Fruit fly (Drosophila melanogaster) whole organism, prepupa: ENCODE measurements around the gene CG44475.

ENCODE experiments used
- CG10631 ChIP-seq: fragments of 200-800 bp; sonication (Bioruptor generic); optimal IDR thresholded peaks from 2 replicates; lab custom pipeline; 2016; ENCODE audit warnings: missing biosample characterization, missing genetic modification characterization
- CG10669 ChIP-seq: fragments of 200-800 bp; sonication (Bioruptor generic); optimal IDR thresholded peaks from 3 replicates; lab custom pipeline; 2018; ENCODE audit warnings: missing biosample characterization, mild to moderate bottlenecking, missing genetic modification characterization, moderate library complexity
- CG11294 ChIP-seq: fragments of 200-800 bp; sonication (Bioruptor generic); IDR thresholded peaks from 2 replicates; pipeline ENCODE4 v1.3.6; 2022; ENCODE audit warnings: missing biosample characterization, missing genetic modification characterization
- CG11762 ChIP-seq: fragments of 200-800 bp; sonication (Bioruptor generic); optimal IDR thresholded peaks from 3 replicates; lab custom pipeline; 2016; ENCODE audit warnings: missing biosample characterization, missing genetic modification characterization; ENCODE audit not compliant: insufficient read depth
- CG1621 ChIP-seq: fragments of 200-800 bp; sonication (Bioruptor generic); optimal IDR thresholded peaks from 3 replicates; lab custom pipeline; 2018; ENCODE audit warnings: missing biosample characterization, mild to moderate bottlenecking, missing genetic modification characterization
- CG16779 ChIP-seq: fragments of 200-800 bp; sonication (Bioruptor generic); optimal IDR thresholded peaks from 3 replicates; lab custom pipeline; 2017; ENCODE audit warnings: missing biosample characterization, mild to moderate bottlenecking, missing genetic modification characterization
- CG3032 ChIP-seq: fragments of 200-800 bp; optimal IDR thresholded peaks from 2 replicates; lab custom pipeline; 2019; ENCODE audit warnings: missing biosample characterization, mild to moderate bottlenecking, missing genetic modification characterization, moderate library complexity
- CG31627 ChIP-seq: fragments of 200-800 bp; sonication (Bioruptor generic); optimal IDR thresholded peaks from 3 replicates; lab custom pipeline; 2016; ENCODE audit warnings: missing biosample characterization, missing genetic modification characterization
- CG32006 ChIP-seq: fragments of 200-800 bp; sonication (Bioruptor generic); optimal IDR thresholded peaks from 3 replicates; lab custom pipeline; 2017; ENCODE audit warnings: missing biosample characterization, mild to moderate bottlenecking, missing genetic modification characterization
- CG3919 ChIP-seq: fragments of 200-800 bp; sonication (Bioruptor generic); optimal IDR thresholded peaks from 3 replicates; lab custom pipeline; 2016; ENCODE audit warnings: missing biosample characterization, missing genetic modification characterization
- CG6163 ChIP-seq: fragments of 200-800 bp; sonication (Bioruptor generic); IDR thresholded peaks from 3 replicates; pipeline ENCODE4 v1.3.6; 2022; ENCODE audit warnings: missing biosample characterization, missing genetic modification characterization
- CG6276 ChIP-seq: fragments of 200-800 bp; sonication (Bioruptor generic); optimal IDR thresholded peaks from 2 replicates; lab custom pipeline; 2017; ENCODE audit warnings: missing biosample characterization, mild to moderate bottlenecking, missing genetic modification characterization
- CG6808 ChIP-seq: fragments of 200-800 bp; sonication (Bioruptor generic); optimal IDR thresholded peaks from 3 replicates; lab custom pipeline; 2017; ENCODE audit warnings: missing biosample characterization, missing genetic modification characterization, mild to moderate bottlenecking, moderate library complexity, missing genetic modification reagents
- CG6854 ChIP-seq: fragments of 200-800 bp; sonication (Bioruptor generic); optimal IDR thresholded peaks from 2 replicates; lab custom pipeline; 2017; ENCODE audit warnings: missing biosample characterization, mild to moderate bottlenecking, missing genetic modification characterization
- CG7368 ChIP-seq: fragments of 200-800 bp; sonication (Bioruptor generic); optimal IDR thresholded peaks from 3 replicates; lab custom pipeline; 2016; ENCODE audit warnings: missing biosample characterization, missing genetic modification characterization
- CG8119 ChIP-seq: fragments of 200-800 bp; sonication (Bioruptor generic); IDR thresholded peaks from 3 replicates; pipeline ENCODE4 v1.3.6; 2022; ENCODE audit warnings: missing biosample characterization, missing genetic modification characterization
- CG8319 ChIP-seq: fragments of 200-800 bp; sonication (Bioruptor generic); optimal IDR thresholded peaks from 3 replicates; lab custom pipeline; 2016; ENCODE audit warnings: missing biosample characterization, missing genetic modification characterization
- CG8632 ChIP-seq: fragments of 200-800 bp; sonication (Bioruptor generic); optimal IDR thresholded peaks from 3 replicates; lab custom pipeline; 2016; ENCODE audit warnings: missing biosample characterization, missing genetic modification characterization
- CG9139 ChIP-seq: fragments of 200-800 bp; sonication (Bioruptor generic); optimal IDR thresholded peaks from 3 replicates; lab custom pipeline; 2017; ENCODE audit warnings: missing biosample characterization, mild to moderate bottlenecking, missing genetic modification characterization
- Eip75B ChIP-seq: fragments of 200-800 bp; sonication (Bioruptor generic); optimal IDR thresholded peaks from 3 replicates; lab custom pipeline; 2016; ENCODE audit warnings: missing biosample characterization, missing genetic modification characterization
- Eip78C ChIP-seq: fragments of 200-800 bp; sonication (Bioruptor generic); peaks from one replicate; lab custom pipeline; 2016; ENCODE audit warnings: missing biosample characterization, missing genetic modification characterization
- Eip93F ChIP-seq: fragments of 200-800 bp; sonication (Bioruptor generic); optimal IDR thresholded peaks from 2 replicates; lab custom pipeline; 2016; ENCODE audit warnings: missing biosample characterization, mild to moderate bottlenecking, missing genetic modification characterization
- Ets21C ChIP-seq: fragments of 200-800 bp; sonication (Bioruptor generic); optimal IDR thresholded peaks from 3 replicates; lab custom pipeline; 2016; ENCODE audit warnings: missing biosample characterization, missing genetic modification characterization
- Ets96B ChIP-seq: fragments of 200-800 bp; optimal IDR thresholded peaks from 2 replicates; lab custom pipeline; 2019; ENCODE audit warnings: missing biosample characterization, mild to moderate bottlenecking, missing genetic modification characterization, moderate library complexity
- Hr38 ChIP-seq: sonication (Bioruptor generic); optimal IDR thresholded peaks from 2 replicates; lab custom pipeline; 2016; ENCODE audit warnings: missing biosample characterization, missing genetic modification characterization
- Hr39 ChIP-seq: fragments of 200-800 bp; sonication (Bioruptor generic); optimal IDR thresholded peaks from 2 replicates; lab custom pipeline; 2016; ENCODE audit warnings: missing biosample characterization, missing genetic modification characterization
- Hr4 ChIP-seq: fragments of 200-800 bp; sonication (Bioruptor generic); optimal IDR thresholded peaks from 3 replicates; lab custom pipeline; 2016; ENCODE audit warnings: missing biosample characterization, missing genetic modification characterization
- Lpt ChIP-seq: fragments of 200-800 bp; sonication (Bioruptor generic); optimal IDR thresholded peaks from 3 replicates; lab custom pipeline; 2016; ENCODE audit warnings: missing biosample characterization, missing genetic modification characterization
- Met ChIP-seq: fragments of 200-800 bp; sonication (Bioruptor generic); optimal IDR thresholded peaks from 3 replicates; lab custom pipeline; 2016; ENCODE audit warnings: missing biosample characterization, missing genetic modification characterization
- OdsH ChIP-seq: fragments of 200-800 bp; sonication (Bioruptor generic); optimal IDR thresholded peaks from 3 replicates; lab custom pipeline; 2016; ENCODE audit warnings: missing biosample characterization, missing genetic modification characterization
- Sox14 ChIP-seq: fragments of 200-800 bp; sonication (Bioruptor generic); optimal IDR thresholded peaks from 3 replicates; lab custom pipeline; 2016; ENCODE audit warnings: missing biosample characterization, missing genetic modification characterization
- Sox15 ChIP-seq: fragments of 200-800 bp; sonication (Bioruptor generic); optimal IDR thresholded peaks from 3 replicates; lab custom pipeline; 2016; ENCODE audit warnings: missing biosample characterization, missing genetic modification characterization
- achi ChIP-seq: fragments of 200-800 bp; sonication (Bioruptor generic); optimal IDR thresholded peaks from 3 replicates; lab custom pipeline; 2016; ENCODE audit warnings: missing biosample characterization, missing genetic modification characterization
- cyc ChIP-seq: fragments of 200-800 bp; sonication (Bioruptor generic); optimal IDR thresholded peaks from 3 replicates; lab custom pipeline; 2016; ENCODE audit warnings: missing biosample characterization, missing genetic modification characterization
- dac ChIP-seq: fragments of 200-800 bp; sonication (Bioruptor generic); optimal IDR thresholded peaks from 2 replicates; lab custom pipeline; 2017; ENCODE audit warnings: missing biosample characterization, mild to moderate bottlenecking, missing genetic modification characterization
- eg ChIP-seq: fragments of 200-800 bp; sonication (Bioruptor generic); IDR thresholded peaks from 3 replicates; pipeline ENCODE4 v1.3.6; 2022; ENCODE audit warnings: missing biosample characterization, missing genetic modification characterization
- esn ChIP-seq: fragments of 200-800 bp; sonication (Bioruptor generic); optimal IDR thresholded peaks from 2 replicates; lab custom pipeline; 2016; ENCODE audit warnings: missing biosample characterization, mild to moderate bottlenecking, missing genetic modification characterization, moderate library complexity
- fd59A ChIP-seq: fragments of 200-800 bp; sonication (Bioruptor generic); optimal IDR thresholded peaks from 2 replicates; lab custom pipeline; 2017; ENCODE audit warnings: missing biosample characterization, mild to moderate bottlenecking, missing genetic modification characterization, missing genetic modification reagents
- fkh ChIP-seq: fragments of 200-800 bp; sonication (Bioruptor generic); optimal IDR thresholded peaks from 3 replicates; lab custom pipeline; 2017; ENCODE audit warnings: missing biosample characterization, mild to moderate bottlenecking, missing genetic modification characterization, moderate library complexity
- lz ChIP-seq: fragments of 200-800 bp; sonication (Bioruptor generic); optimal IDR thresholded peaks from 3 replicates; lab custom pipeline; 2016; ENCODE audit warnings: missing biosample characterization, missing genetic modification characterization
- net ChIP-seq: fragments of 200-800 bp; sonication (Bioruptor generic); optimal IDR thresholded peaks from 3 replicates; lab custom pipeline; 2016; ENCODE audit warnings: missing biosample characterization, missing genetic modification characterization
- pdm3 ChIP-seq: fragments of 200-800 bp; sonication (Bioruptor generic); optimal IDR thresholded peaks from 3 replicates; lab custom pipeline; 2016; ENCODE audit warnings: missing biosample characterization, missing genetic modification characterization
- salr ChIP-seq, 2 experiments: fragments of 200-800 bp; sonication (Bioruptor generic); optimal IDR thresholded peaks; 3 replicates each; lab custom pipeline; 2016 to 2018; ENCODE audit warnings: missing biosample characterization in 2 of 2, missing genetic modification characterization in 2 of 2, mild to moderate bottlenecking in 1 of 2
- spab ChIP-seq: fragments of 200-800 bp; sonication (Bioruptor generic); optimal IDR thresholded peaks from 2 replicates; lab custom pipeline; 2017; ENCODE audit warnings: missing biosample characterization, mild to moderate bottlenecking, missing genetic modification characterization, missing genetic modification reagents
- svp ChIP-seq: fragments of 200-800 bp; sonication (Bioruptor generic); peaks from one replicate; lab custom pipeline; 2016; ENCODE audit warnings: missing biosample characterization, missing genetic modification characterization
- topi ChIP-seq: fragments of 200-800 bp; sonication (Bioruptor generic); optimal IDR thresholded peaks from 3 replicates; lab custom pipeline; 2016; ENCODE audit warnings: missing biosample characterization, missing genetic modification characterization
- vri ChIP-seq: fragments of 200-800 bp; sonication (Bioruptor generic); optimal IDR thresholded peaks from 3 replicates; lab custom pipeline; 2016; ENCODE audit warnings: missing biosample characterization, mild to moderate bottlenecking, missing genetic modification characterization

CG44475 gene

DNA sequence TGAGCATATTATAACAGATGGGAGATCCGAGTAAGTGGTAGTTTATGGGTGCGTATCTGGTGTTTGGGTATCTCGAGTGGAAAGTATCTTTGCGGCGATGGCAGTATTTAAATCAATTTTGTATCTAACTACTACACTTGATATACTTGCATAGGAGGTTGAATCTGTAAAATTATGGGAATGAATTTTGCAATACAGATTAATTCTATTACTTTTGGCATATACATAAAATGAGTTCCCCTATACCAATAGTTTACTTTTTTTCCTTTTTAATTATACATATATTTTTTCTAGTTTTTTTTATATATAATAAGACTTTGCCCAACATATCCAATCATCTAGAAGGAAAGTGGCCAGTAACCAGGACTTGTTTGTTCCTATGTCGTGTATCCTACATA is 26.3 kb upstream of the CG44475 start (continued):
- TF ChIP-seq Sox14 (GFP tag; lab: Kevin White, UChicago): no peak
- peak; percentile 53 for TF ChIP-seq fd59A (GFP tag; lab: Kevin White, UChicago)
- TF ChIP-seq Eip75B (GFP tag; lab: Kevin White, UChicago): no peak
- peak; percentile 53; the same call in 2 of the 3 replicates for TF ChIP-seq CG6163 (GFP tag; lab: Robert Waterston, UW)
- TF ChIP-seq CG10669 (GFP tag; lab: Kevin White, UChicago): peak; percentile 64
- TF ChIP-seq Ets96B (tag; lab: Kevin White, UChicago): peak; percentile 77
- no peak for TF ChIP-seq net (GFP tag; lab: Kevin White, UChicago)
- TF ChIP-seq CG6854 (GFP tag; lab: Kevin White, UChicago): no peak
- no peak for TF ChIP-seq pdm3 (GFP tag; lab: Kevin White, UChicago)
- peak; percentile 43 for TF ChIP-seq CG6808 (GFP tag; lab: Kevin White, UChicago)
- TF ChIP-seq Hr38 (GFP tag; lab: Kevin White, UChicago): no peak
- TF ChIP-seq CG11762 (GFP tag; lab: Kevin White, UChicago): no peak

DNA sequence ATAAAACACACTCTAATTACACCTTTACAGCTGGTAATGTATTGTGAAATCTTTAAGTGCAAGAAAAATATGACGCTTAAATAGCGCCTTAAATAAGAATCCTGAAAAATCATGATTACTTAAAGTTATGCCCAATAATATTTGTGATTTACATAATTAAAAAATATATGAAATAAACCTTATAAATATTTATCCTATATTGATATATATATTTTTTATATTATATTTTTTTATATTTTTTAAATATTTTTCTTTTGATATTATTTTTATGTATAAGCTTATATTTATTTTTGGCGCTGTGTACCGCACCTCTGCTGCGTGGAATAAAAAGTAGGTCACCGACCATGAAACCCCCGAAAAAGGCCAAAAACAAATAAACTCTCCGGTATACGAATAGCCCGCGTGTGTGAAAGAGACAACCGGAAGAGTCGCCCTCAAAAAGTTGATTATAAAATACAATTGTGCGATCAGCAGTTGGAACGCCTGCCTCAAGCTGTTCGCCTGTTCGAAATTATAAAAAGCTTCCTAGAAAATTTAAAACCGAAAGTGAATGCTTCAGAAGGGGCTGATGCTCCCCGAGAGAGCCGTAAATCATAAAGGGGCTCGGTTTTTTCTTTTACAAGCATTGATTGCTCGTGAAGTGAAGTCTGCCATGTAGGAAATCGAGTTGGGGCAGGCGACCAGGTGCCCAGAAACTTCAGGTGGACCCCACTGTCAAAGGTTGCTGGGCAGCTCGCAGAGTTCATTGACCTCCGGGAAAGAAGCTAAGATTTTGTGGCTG is 25.7 kb upstream of the CG44475 start:
- TF ChIP-seq cyc (GFP tag; lab: Kevin White, UChicago): no peak
- no peak for TF ChIP-seq Ets21C (GFP tag; lab: Kevin White, UChicago)
- TF ChIP-seq CG16779 (tag; lab: Kevin White, UChicago): no peak
- no peak for TF ChIP-seq Hr4 (GFP tag; lab: Kevin White, UChicago)
- TF ChIP-seq Ets96B (tag; lab: Kevin White, UChicago): no peak
- TF ChIP-seq Hr39 (GFP tag; lab: Kevin White, UChicago): no peak
- TF ChIP-seq Eip78C (GFP tag; lab: Kevin White, UChicago): peak; percentile 17
- no peak for TF ChIP-seq fd59A (GFP tag; lab: Kevin White, UChicago)
- TF ChIP-seq Eip93F (GFP tag; lab: Kevin White, UChicago): peak; percentile 59
- no peak for TF ChIP-seq CG6276 (GFP tag; lab: Kevin White, UChicago)
- no peak for TF ChIP-seq CG3919 (GFP tag; lab: Kevin White, UChicago)
- TF ChIP-seq CG6854 (GFP tag; lab: Kevin White, UChicago): peak; percentile 82
- no peak for TF ChIP-seq lz (GFP tag; lab: Kevin White, UChicago)
- no peak for TF ChIP-seq CG8319 (GFP tag; lab: Kevin White, UChicago)
- no peak for TF ChIP-seq CG3032
- TF ChIP-seq CG6163 (GFP tag; lab: Robert Waterston, UW): peak; percentile 44; the same call in 1 of the 3 replicates
- TF ChIP-seq spab (GFP tag; lab: Kevin White, UChicago): no peak
- no peak for TF ChIP-seq eg (GFP tag; lab: Robert Waterston, UW)
- peak; percentile 5 for TF ChIP-seq CG10631 (GFP tag; lab: Kevin White, UChicago)
- peak; percentile 35 for TF ChIP-seq Met (GFP tag; lab: Kevin White, UChicago)
- TF ChIP-seq esn (GFP tag; lab: Kevin White, UChicago): no peak
- no peak for TF ChIP-seq CG9139 (GFP tag; lab: Kevin White, UChicago)
- TF ChIP-seq CG7368 (GFP tag; lab: Kevin White, UChicago): no peak
- TF ChIP-seq vri (GFP tag; lab: Kevin White, UChicago): peak; percentile 89
- TF ChIP-seq OdsH: no peak
- no peak for TF ChIP-seq dac
- no peak for TF ChIP-seq CG10669 (GFP tag; lab: Kevin White, UChicago)
- TF ChIP-seq CG8632: peak; percentile 25
- TF ChIP-seq svp: peak; percentile 98
- no peak for TF ChIP-seq CG31627
- TF ChIP-seq achi (GFP tag; lab: Kevin White, UChicago): no peak
- TF ChIP-seq CG1621 (tag; lab: Kevin White, UChicago): no peak
- TF ChIP-seq Hr38 (GFP tag; lab: Kevin White, UChicago): no peak
- TF ChIP-seq CG11294: no peak
- TF ChIP-seq CG32006 (GFP tag; lab: Kevin White, UChicago): no peak
- TF ChIP-seq topi (GFP tag; lab: Kevin White, UChicago): peak; percentile 3
- peak; percentile 92 for TF ChIP-seq Eip75B (GFP tag; lab: Kevin White, UChicago)
- no peak for TF ChIP-seq pdm3 (GFP tag; lab: Kevin White, UChicago)
- TF ChIP-seq fkh (GFP tag; lab: Kevin White, UChicago): peak; percentile 96
- TF ChIP-seq salr (GFP tag; optimal IDR thresholded peaks at IDR 0.05; lab: Kevin White, UChicago): no peak
- no peak for TF ChIP-seq CG6808 (GFP tag; lab: Kevin White, UChicago)
- TF ChIP-seq Lpt (GFP tag; lab: Kevin White, UChicago): no peak
- TF ChIP-seq Sox15: no peak
- no peak for TF ChIP-seq CG8119
- no peak for TF ChIP-seq Sox14 (GFP tag; lab: Kevin White, UChicago)
